Worm (Caenorhabditis elegans): ENCODE data around the gene F31E3.2.

ce11 chrIII:6992496-6992895, 18.7 kb downstream of the F31E3.2 start:
- no peak for TF ChIP-seq lsy-2 (tag; optimal IDR thresholded peaks at IDR 0.05)
- TF ChIP-seq alr-1 (tag; optimal IDR thresholded peaks at IDR 0.05), result no peak
- TF ChIP-seq egl-27 (tag; optimal IDR thresholded peaks at IDR 0.05), result no peak
- no peak for TF ChIP-seq ceh-16 (tag; optimal IDR thresholded peaks at IDR 0.05)
- TF ChIP-seq nhr-77 (tag; optimal IDR thresholded peaks at IDR 0.05), result no peak
- TF ChIP-seq blmp-1 (tag; optimal IDR thresholded peaks at IDR 0.05; ENCODE audit: insufficient read depth), result no peak
- no peak for TF ChIP-seq skn-1 (tag; optimal IDR thresholded peaks at IDR 0.05)
- no peak for TF ChIP-seq elt-1 (tag; optimal IDR thresholded peaks at IDR 0.05)
- TF ChIP-seq R02D3.7 (tag; optimal IDR thresholded peaks at IDR 0.05), result no peak
- no peak for TF ChIP-seq sma-9 (GFP tag; optimal IDR thresholded peaks at IDR 0.05)
- no peak for TF ChIP-seq sma-9 (tag; optimal IDR thresholded peaks at IDR 0.05)
- no peak for TF ChIP-seq crh-2 (tag; optimal IDR thresholded peaks at IDR 0.05)
- no peak for TF ChIP-seq lin-13 (GFP tag; optimal IDR thresholded peaks at IDR 0.05)
- no peak for TF ChIP-seq nhr-11 (tag; optimal IDR thresholded peaks at IDR 0.05)
- no peak for TF ChIP-seq nhr-237 (tag; optimal IDR thresholded peaks at IDR 0.05)

Data from whole organism, L2 larva.